Fruit fly (Drosophila melanogaster) whole organism, embryonic: ENCODE measurements around the gene CG7565.
A peak's percentile ranks its signal among the peaks of the same experiment; 100 is the strongest.

ENCODE experiments used
- Atf3 ChIP-seq: fragments of 200-800 bp; sonication (Bioruptor generic); optimal IDR thresholded peaks from 3 replicates; lab custom pipeline; 2016; ENCODE audit warnings: missing biosample characterization, missing genetic modification characterization
- CG1024 ChIP-seq: fragments of 200-800 bp; sonication (Bioruptor generic); IDR thresholded peaks from 2 replicates; pipeline ENCODE4 v1.3.6; 2022; ENCODE audit warnings: missing biosample characterization, missing genetic modification characterization
- CG10565 ChIP-seq: fragments of 200-800 bp; sonication (Bioruptor generic); optimal IDR thresholded peaks from 3 replicates; lab custom pipeline; 2016; ENCODE audit warnings: missing biosample characterization, mild to moderate bottlenecking, missing genetic modification characterization
- CG11696 ChIP-seq: fragments of 200-800 bp; sonication (Bioruptor generic); IDR thresholded peaks from 2 replicates; pipeline ENCODE4 v1.3.6; 2022; ENCODE audit warnings: missing biosample characterization, missing genetic modification characterization
- CG12104 ChIP-seq: fragments of 200-800 bp; sonication (Bioruptor generic); optimal IDR thresholded peaks from 3 replicates; lab custom pipeline; 2016; ENCODE audit warnings: missing biosample characterization, missing genetic modification characterization
- CG12299 ChIP-seq: fragments of 200-800 bp; sonication (Bioruptor generic); optimal IDR thresholded peaks from 2 replicates; lab custom pipeline; 2018; ENCODE audit warnings: missing biosample characterization, mild to moderate bottlenecking, missing genetic modification characterization
- CG1233 ChIP-seq: fragments of 200-800 bp; sonication (Bioruptor generic); optimal IDR thresholded peaks from 4 replicates; lab custom pipeline; 2018; ENCODE audit warnings: missing biosample characterization, mild to moderate bottlenecking, missing genetic modification characterization
- CG13894 ChIP-seq: fragments of 200-800 bp; sonication (Bioruptor generic); optimal IDR thresholded peaks from 3 replicates; lab custom pipeline; 2018; ENCODE audit warnings: missing biosample characterization, mild to moderate bottlenecking, missing genetic modification characterization, moderate library complexity
- CG14860 ChIP-seq: fragments of 200-800 bp; sonication (Bioruptor generic); IDR thresholded peaks from 3 replicates; pipeline ENCODE4 v1.3.6; 2022; ENCODE audit warnings: missing biosample characterization, missing genetic modification characterization; ENCODE audit not compliant: partially characterized antibody
- CG15011 ChIP-seq: fragments of 200-800 bp; sonication (Bioruptor generic); optimal IDR thresholded peaks from 3 replicates; lab custom pipeline; 2018; ENCODE audit warnings: missing biosample characterization, mild to moderate bottlenecking, missing genetic modification characterization
- CG15601 ChIP-seq: fragments of 200-800 bp; sonication (Bioruptor generic); optimal IDR thresholded peaks from 3 replicates; lab custom pipeline; 2019; ENCODE audit warnings: missing biosample characterization, mild to moderate bottlenecking, missing genetic modification characterization, moderate library complexity
- CG17359 ChIP-seq: fragments of 200-800 bp; sonication (Bioruptor generic); optimal IDR thresholded peaks from 3 replicates; lab custom pipeline; 2018; ENCODE audit warnings: missing biosample characterization, mild to moderate bottlenecking, missing genetic modification characterization, moderate library complexity
- CG17361 ChIP-seq: fragments of 200-800 bp; sonication (Bioruptor generic); IDR thresholded peaks from 3 replicates; pipeline ENCODE4 v1.3.6; 2022; ENCODE audit warnings: missing biosample characterization, missing genetic modification characterization
- CG2712 ChIP-seq: fragments of 200-800 bp; optimal IDR thresholded peaks from 3 replicates; lab custom pipeline; 2019; ENCODE audit warnings: missing biosample characterization, mild to moderate bottlenecking, missing genetic modification characterization, moderate library complexity
- CG4360 ChIP-seq: fragments of 200-800 bp; sonication (Bioruptor generic); IDR thresholded peaks from 2 replicates; pipeline ENCODE4 v1.3.6; 2022; ENCODE audit warnings: missing biosample characterization, missing genetic modification characterization
- CG6654 ChIP-seq: fragments of 200-800 bp; sonication (Bioruptor generic); optimal IDR thresholded peaks from 2 replicates; lab custom pipeline; 2017; ENCODE audit warnings: missing biosample characterization, mild to moderate bottlenecking, missing genetic modification characterization
- CG8290 ChIP-seq, 3 experiments: fragments of 200-800 bp; sonication (Bioruptor generic); optimal IDR thresholded peaks; 2 replicates each; lab custom pipeline; 2016 to 2019; ENCODE audit warnings: missing biosample characterization in 3 of 3, missing genetic modification characterization in 3 of 3, mild to moderate bottlenecking in 2 of 3, moderate library complexity in 1 of 3
- CG8478 ChIP-seq: fragments of >200 bp; optimal IDR thresholded peaks from 2 replicates; lab custom pipeline; 2018
- Doc2 ChIP-seq: fragments of 200-800 bp; sonication (Bioruptor generic); IDR thresholded peaks from 2 replicates; pipeline ENCODE4 v1.3.6; 2022; ENCODE audit warnings: missing biosample characterization, missing genetic modification characterization
- Doc3 ChIP-seq: fragments of 200-800 bp; sonication (Bioruptor generic); IDR thresholded peaks from 3 replicates; pipeline ENCODE4 v1.3.6; 2022; ENCODE audit warnings: missing biosample characterization, missing genetic modification characterization; ENCODE audit not compliant: partially characterized antibody
- Dref ChIP-seq: fragments of 200-800 bp; sonication (Bioruptor generic); IDR thresholded peaks from 2 replicates; pipeline ENCODE4 v1.3.6; 2022; ENCODE audit warnings: missing biosample characterization, missing genetic modification characterization
- Ets97D ChIP-seq: fragments of 200-800 bp; sonication (Bioruptor generic); optimal IDR thresholded peaks from 3 replicates; lab custom pipeline; 2016; ENCODE audit warnings: missing biosample characterization, missing genetic modification characterization
- Med ChIP-seq: fragments of 200-800 bp; sonication (Bioruptor generic); peaks from one replicate; lab custom pipeline; 2016; ENCODE audit warnings: missing biosample characterization, missing genetic modification characterization, mild to moderate bottlenecking, inconsistent platforms, moderate library complexity
- PHDP ChIP-seq: fragments of 200-800 bp; sonication (Bioruptor generic); optimal IDR thresholded peaks from 3 replicates; lab custom pipeline; 2018; ENCODE audit warnings: missing biosample characterization, mild to moderate bottlenecking, missing genetic modification characterization, moderate library complexity
- Ptx1 ChIP-seq: fragments of 200-800 bp; sonication (Bioruptor generic); IDR thresholded peaks from 2 replicates; pipeline ENCODE4 v1.3.6; 2022; ENCODE audit warnings: missing biosample characterization, missing genetic modification characterization
- Side ChIP-seq: fragments of 200-800 bp; sonication (Bioruptor generic); optimal IDR thresholded peaks from 2 replicates; lab custom pipeline; 2016; ENCODE audit warnings: missing biosample characterization, missing genetic modification characterization
- Sin3A ChIP-seq: fragments of >200 bp; optimal IDR thresholded peaks from 2 replicates; lab custom pipeline; 2018
- Spps ChIP-seq: fragments of 200-800 bp; sonication (Bioruptor generic); optimal IDR thresholded peaks from 2 replicates; lab custom pipeline; 2018; ENCODE audit warnings: missing biosample characterization, mild to moderate bottlenecking, missing genetic modification characterization
- Tbp ChIP-seq: fragments of >200 bp; optimal IDR thresholded peaks from 2 replicates; lab custom pipeline; 2018; ENCODE audit warnings: missing biosample characterization, missing genetic modification characterization
- abd-A ChIP-seq: fragments of 200-800 bp; sonication (Bioruptor generic); optimal IDR thresholded peaks from 3 replicates; lab custom pipeline; 2019; ENCODE audit warnings: missing biosample characterization, mild to moderate bottlenecking, missing genetic modification characterization, moderate library complexity
- ato ChIP-seq: fragments of 200-800 bp; sonication (Bioruptor generic); IDR thresholded peaks from 2 replicates; pipeline ENCODE4 v1.3.6; 2022; ENCODE audit warnings: missing biosample characterization, missing genetic modification characterization; ENCODE audit not compliant: partially characterized antibody
- bbx ChIP-seq: fragments of 200-800 bp; sonication (Bioruptor generic); IDR thresholded peaks from 2 replicates; pipeline ENCODE4 v1.3.6; 2022; ENCODE audit warnings: missing biosample characterization, missing genetic modification characterization; ENCODE audit not compliant: partially characterized antibody
- bigmax ChIP-seq: fragments of 200-800 bp; sonication (Bioruptor generic); optimal IDR thresholded peaks from 2 replicates; lab custom pipeline; 2018; ENCODE audit warnings: missing biosample characterization, mild to moderate bottlenecking, missing genetic modification characterization
- dysf ChIP-seq: fragments of 200-800 bp; sonication (Bioruptor generic); IDR thresholded peaks from 3 replicates; pipeline ENCODE4 v1.3.6; 2022; ENCODE audit warnings: missing biosample characterization, missing genetic modification characterization
- eve ChIP-seq, 2 experiments: fragments of >200 bp; optimal IDR thresholded peaks; 2 replicates each; lab custom pipeline; 2017; ENCODE audit warnings: missing biosample characterization in 2 of 2, missing genetic modification characterization in 2 of 2
- eyg ChIP-seq: fragments of 200-800 bp; sonication (Bioruptor generic); optimal IDR thresholded peaks from 3 replicates; lab custom pipeline; 2016; ENCODE audit warnings: missing biosample characterization, missing genetic modification characterization
- gcm2 ChIP-seq: fragments of 200-800 bp; sonication (Bioruptor generic); optimal IDR thresholded peaks from 2 replicates; lab custom pipeline; 2016; ENCODE audit warnings: missing biosample characterization, missing genetic modification characterization
- ind ChIP-seq: fragments of 200-800 bp; sonication (Bioruptor generic); optimal IDR thresholded peaks from 3 replicates; lab custom pipeline; 2016; ENCODE audit warnings: missing biosample characterization, missing genetic modification characterization
- klu ChIP-seq: fragments of 200-800 bp; sonication (Bioruptor generic); IDR thresholded peaks from 2 replicates; pipeline ENCODE4 v1.3.6; 2022; ENCODE audit warnings: missing biosample characterization, missing genetic modification characterization
- lilli ChIP-seq: fragments of 200-800 bp; sonication (Bioruptor generic); optimal IDR thresholded peaks from 3 replicates; lab custom pipeline; 2016; ENCODE audit warnings: missing biosample characterization, missing genetic modification characterization
- mld ChIP-seq: fragments of 200-800 bp; sonication (Bioruptor generic); IDR thresholded peaks from 3 replicates; pipeline ENCODE4 v1.3.6; 2022; ENCODE audit warnings: missing biosample characterization, missing genetic modification characterization; ENCODE audit not compliant: partially characterized antibody
- oc ChIP-seq: fragments of 200-800 bp; sonication (Bioruptor generic); optimal IDR thresholded peaks from 2 replicates; lab custom pipeline; 2018; ENCODE audit warnings: missing biosample characterization, mild to moderate bottlenecking, missing genetic modification characterization, moderate library complexity
- sd ChIP-seq: fragments of 200-800 bp; sonication (Bioruptor generic); optimal IDR thresholded peaks from 3 replicates; lab custom pipeline; 2018; ENCODE audit warnings: missing biosample characterization, mild to moderate bottlenecking, missing genetic modification characterization, moderate library complexity
- sisA ChIP-seq: fragments of 200-800 bp; sonication (Bioruptor generic); IDR thresholded peaks from 2 replicates; pipeline ENCODE4 v1.3.6; 2022; ENCODE audit warnings: missing biosample characterization, missing genetic modification characterization
- ssp ChIP-seq: fragments of 200-800 bp; sonication (Bioruptor generic); IDR thresholded peaks from 2 replicates; pipeline ENCODE4 v1.3.6; 2022; ENCODE audit warnings: missing biosample characterization, missing genetic modification characterization
- sug ChIP-seq: fragments of 200-800 bp; optimal IDR thresholded peaks from 2 replicates; lab custom pipeline; 2019; ENCODE audit warnings: missing biosample characterization, mild to moderate bottlenecking, missing genetic modification characterization, moderate library complexity
- tio ChIP-seq: fragments of 200-800 bp; sonication (Bioruptor generic); optimal IDR thresholded peaks from 2 replicates; lab custom pipeline; 2017; ENCODE audit warnings: missing biosample characterization, missing genetic modification characterization, inconsistent platforms
- trem ChIP-seq: fragments of 200-800 bp; optimal IDR thresholded peaks from 3 replicates; lab custom pipeline; 2019; ENCODE audit warnings: missing biosample characterization, mild to moderate bottlenecking, missing genetic modification characterization, moderate library complexity
- ttk ChIP-seq: fragments of 200-800 bp; sonication (Bioruptor generic); IDR thresholded peaks from 2 replicates; pipeline ENCODE4 v2.1.2; 2022; ENCODE audit warnings: missing biosample characterization, missing genetic modification characterization
- wor ChIP-seq: fragments of 200-800 bp; sonication (Bioruptor generic); IDR thresholded peaks from 2 replicates; pipeline ENCODE4 v1.3.6; 2022; ENCODE audit warnings: missing biosample characterization, missing genetic modification characterization
- zfh2 ChIP-seq: fragments of 200-800 bp; sonication (Bioruptor generic); optimal IDR thresholded peaks from 2 replicates; lab custom pipeline; 2016; ENCODE audit warnings: missing biosample characterization, missing genetic modification characterization

CG7565 gene

DNA sequence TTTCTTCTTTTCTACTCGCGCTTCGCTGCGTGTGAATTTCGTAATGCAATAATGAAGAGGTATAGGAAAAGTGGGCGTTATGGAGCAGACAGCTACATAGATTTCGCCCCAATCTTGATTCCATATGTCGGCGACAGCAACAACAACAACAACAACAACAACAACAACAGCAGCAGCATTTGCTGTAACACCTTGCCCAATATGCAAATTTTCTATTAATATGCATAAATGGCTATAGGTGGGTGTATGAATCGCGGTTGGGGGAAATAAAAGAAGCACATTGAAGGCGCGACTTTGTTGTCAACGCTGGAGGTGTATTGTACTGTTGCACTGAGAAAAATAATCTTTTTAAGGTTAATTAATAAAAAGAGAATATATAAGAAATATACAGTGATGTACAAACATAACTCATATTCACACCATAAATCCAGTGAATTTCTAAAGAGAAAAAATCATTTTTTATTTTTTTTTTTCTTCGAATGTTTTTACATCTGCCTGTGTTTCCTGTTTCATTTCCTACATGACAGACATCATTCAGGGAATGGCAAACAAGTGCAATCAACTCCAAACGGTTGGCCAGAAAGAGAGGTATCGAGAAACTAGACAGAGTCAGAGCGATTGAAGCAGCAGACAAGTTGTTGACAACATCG lies 50.0 kb downstream of the CG7565 start (continued):
- no peak for TF ChIP-seq CG12104 (GFP tag; lab: Kevin White, UChicago)
- no peak for TF ChIP-seq Tbp
- no peak for TF ChIP-seq eyg (GFP tag; lab: Kevin White, UChicago)
- no peak for TF ChIP-seq zfh2 (GFP tag; lab: Kevin White, UChicago)
- no peak for TF ChIP-seq CG15011 (GFP tag; lab: Kevin White, UChicago)
- no peak for TF ChIP-seq CG15601
- no peak for TF ChIP-seq CG8478 (lab: Kevin White, UChicago)
- no peak for TF ChIP-seq ssp (GFP tag; lab: Robert Waterston, UW)
- TF ChIP-seq Sin3A, result no peak
- no peak for TF ChIP-seq ttk
- no peak for TF ChIP-seq gcm2
- no peak for TF ChIP-seq Atf3 (GFP tag; lab: Kevin White, UChicago)
- no peak for TF ChIP-seq bigmax (GFP tag; lab: Kevin White, UChicago)
- no peak for TF ChIP-seq sug (tag; lab: Kevin White, UChicago)
- peak; percentile 72 for TF ChIP-seq CG4360 (GFP tag; lab: Robert Waterston, UW)
- TF ChIP-seq sd (tag; lab: Kevin White, UChicago), result no peak
- TF ChIP-seq ind (GFP tag; lab: Kevin White, UChicago), result no peak
- TF ChIP-seq, all 482 proteins: peak for 60

DNA sequence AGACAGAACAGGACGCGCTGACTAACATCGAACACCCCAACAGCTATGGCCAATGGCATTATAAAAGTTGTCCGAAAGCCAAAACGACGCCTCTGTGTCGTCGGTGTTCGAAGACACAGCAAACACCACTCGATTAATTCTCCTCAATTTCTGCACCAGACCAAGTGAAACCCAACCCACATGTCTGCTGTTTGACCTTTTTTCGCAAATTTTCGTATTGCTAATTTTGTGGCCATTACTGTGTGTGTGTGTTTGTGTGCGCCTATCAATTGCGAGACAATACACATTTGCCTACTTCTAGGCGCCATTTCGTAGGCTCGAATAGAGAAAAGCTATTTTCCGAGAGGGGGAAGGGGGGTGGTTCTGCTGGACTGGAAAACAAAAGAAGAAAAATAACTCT lies 52.5 kb downstream of the CG7565 start:
- TF ChIP-seq CG2712 (tag; lab: Kevin White, UChicago) (no peak), CG14860 (GFP tag; lab: Robert Waterston, UW) (no peak), CG17361 (GFP tag; lab: Robert Waterston, UW) (no peak), CG6654 (no peak), Med (GFP tag; lab: Kevin White, UChicago) (peak; percentile 63), CG1024 (GFP tag; lab: Robert Waterston, UW) (no peak), CG15011 (GFP tag; lab: Kevin White, UChicago) (no peak), sisA (GFP tag; lab: Robert Waterston, UW) (no peak), CG8290 (GFP tag; optimal IDR thresholded peaks at IDR 0.05; lab: Kevin White, UChicago) (no peak), CG8290 (tag; optimal IDR thresholded peaks at IDR 0.05; lab: Kevin White, UChicago) (no peak), CG1233 (GFP tag; lab: Kevin White, UChicago) (no peak), lilli (GFP tag; lab: Kevin White, UChicago) (no peak), tio (GFP tag; lab: Kevin White, UChicago) (no peak), eve (GFP tag; optimal IDR thresholded peaks at IDR 0.05; lab: Kevin White, UChicago) (no peak), bbx (GFP tag; lab: Robert Waterston, UW) (no peak), CG11696 (GFP tag; lab: Robert Waterston, UW) (peak; percentile 45; the same call in 1 of the 2 replicates), Ets97D (GFP tag; lab: Kevin White, UChicago) (no peak), CG12299 (tag; lab: Kevin White, UChicago) (no peak), Spps (tag; lab: Kevin White, UChicago) (no peak), Doc2 (GFP tag; lab: Robert Waterston, UW) (no peak), oc (no peak), wor (GFP tag; lab: Robert Waterston, UW) (no peak), CG10565 (no peak), mld (GFP tag; lab: Robert Waterston, UW) (no peak), CG13894 (tag; lab: Kevin White, UChicago) (peak; percentile 68), Dref (GFP tag; lab: Robert Waterston, UW) (no peak), trem (tag; lab: Kevin White, UChicago) (no peak), Side (no peak), Ptx1 (GFP tag; lab: Robert Waterston, UW) (no peak), PHDP (tag; lab: Kevin White, UChicago) (no peak), ind (GFP tag; lab: Kevin White, UChicago) (no peak), dysf (0 out of 3 replicates have a peak, but pooled peaks have one; percentile 42), ato (no peak), abd-A (peak; percentile 86), CG17359 (tag; lab: Kevin White, UChicago) (no peak), klu (no peak), Doc3 (GFP tag; lab: Robert Waterston, UW) (no peak)
